Worm (Caenorhabditis elegans): ENCODE data around the gene cup-14.

Gene cup-14

DNA sequence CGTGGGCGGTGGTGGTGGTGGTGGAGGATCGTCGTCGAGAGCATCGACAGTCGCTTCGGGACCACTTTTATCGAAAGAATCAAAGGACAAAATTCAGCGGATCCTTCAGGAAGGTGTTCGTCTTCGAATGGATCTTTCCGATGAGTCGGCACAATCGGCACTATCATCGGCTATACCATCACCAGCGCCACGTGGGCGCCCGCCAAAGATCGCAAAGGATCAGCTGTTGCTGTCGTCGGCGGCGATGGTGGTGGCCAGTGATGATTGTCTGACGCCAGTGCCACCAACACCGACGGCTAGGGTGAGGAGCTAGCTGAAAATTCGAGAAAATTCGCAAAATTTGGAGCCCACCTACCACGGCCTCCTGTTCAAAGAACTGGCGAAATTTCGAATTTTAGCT, 6.0 kb upstream of the cup-14 start:
- TF ChIP-seq set-16 (GFP tag; IDR thresholded peaks at IDR 0.05), result peak; percentile 64
- peak; percentile 88 for TF ChIP-seq aha-1 (tag)
- TF ChIP-seq ZK337.2 (GFP tag; IDR thresholded peaks at IDR 0.05), result no peak
- no peak for TF ChIP-seq hmg-1.1 (GFP tag; IDR thresholded peaks at IDR 0.05)
- TF ChIP-seq lin-15B (tag; optimal IDR thresholded peaks at IDR 0.05), result no peak
- no peak for TF ChIP-seq aly-2 (tag; optimal IDR thresholded peaks at IDR 0.05)
- TF ChIP-seq egl-43 (GFP tag; IDR thresholded peaks at IDR 0.05), result 0 out of 2 replicates have a peak, but pooled peaks have one; percentile 61

DNA sequence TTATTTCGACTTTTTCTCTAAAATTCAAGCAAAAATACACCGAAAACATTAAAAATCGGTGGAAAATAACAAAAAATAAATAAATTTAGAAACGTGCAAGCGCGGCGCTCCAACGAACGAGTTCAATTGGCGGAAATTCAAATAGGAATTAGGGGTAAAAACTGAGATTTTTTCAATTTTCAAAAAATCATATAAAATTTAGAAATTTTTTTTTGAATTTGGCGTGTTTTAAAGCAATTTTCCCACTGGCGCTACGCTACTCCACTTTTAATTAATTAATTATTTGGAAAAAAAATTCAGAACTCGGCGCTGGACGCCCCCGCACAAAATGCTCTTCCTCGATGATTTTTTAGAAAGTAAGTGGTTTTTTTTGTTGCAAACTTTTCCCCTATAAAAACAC, 3.7 kb upstream of the cup-14 start, which contains the start of gene ing-3:
Gene ing-3 (plus strand): TSS at position 301 of the 400 bp plus-strand sequence.
- no peak for TF ChIP-seq nhr-76 (tag; optimal IDR thresholded peaks at IDR 0.05)
- TF ChIP-seq zag-1 (tag; optimal IDR thresholded peaks at IDR 0.05), result no peak
- no peak for TF ChIP-seq hmg-1.1 (GFP tag; IDR thresholded peaks at IDR 0.05)
- TF ChIP-seq lin-38 (GFP tag; IDR thresholded peaks at IDR 0.05), result no peak
- no peak for TF ChIP-seq zip-2 (tag; optimal IDR thresholded peaks at IDR 0.05)

DNA sequence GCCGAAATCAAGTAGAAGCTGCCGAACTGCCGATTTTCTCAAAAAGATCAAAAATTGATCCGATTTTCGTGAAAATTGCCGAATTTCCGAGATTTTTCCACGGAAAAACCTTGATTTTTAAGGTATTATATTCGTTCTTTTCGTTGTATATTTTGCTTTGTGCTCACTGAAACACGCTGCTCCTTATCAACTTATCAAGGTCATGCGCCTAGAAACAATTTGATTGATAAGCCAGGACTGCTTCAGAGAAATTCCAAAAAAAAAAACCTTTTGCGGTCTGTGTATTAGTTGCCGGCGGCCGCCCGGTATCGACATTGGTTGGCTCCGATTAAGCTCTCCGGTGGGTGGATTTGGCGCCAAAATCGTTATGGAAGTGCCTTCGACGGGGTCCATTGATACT, 9.6 kb downstream of the cup-14 start:
- TF ChIP-seq dve-1 (tag; optimal IDR thresholded peaks at IDR 0.05; ENCODE audit: insufficient read depth) (peak; percentile 16), jun-1 (tag; optimal IDR thresholded peaks at IDR 0.05) (no peak), nhr-28 (tag; optimal IDR thresholded peaks at IDR 0.05) (peak; percentile 16), madf-5 (GFP tag; IDR thresholded peaks at IDR 0.05) (no peak), ces-1 (GFP tag; optimal IDR thresholded peaks at IDR 0.05) (no peak), hlh-11 (tag; optimal IDR thresholded peaks at IDR 0.05) (peak; percentile 39), dpl-1 (GFP tag; optimal IDR thresholded peaks at IDR 0.05) (no peak), ceh-28 (tag; optimal IDR thresholded peaks at IDR 0.05) (no peak), daf-16 (GFP tag; optimal IDR thresholded peaks at IDR 0.05) (no peak), daf-16 (tag; optimal IDR thresholded peaks at IDR 0.05) (peak; percentile 9), pqm-1 (tag; optimal IDR thresholded peaks at IDR 0.05) (peak; percentile 71), F49E8.2 (tag; optimal IDR thresholded peaks at IDR 0.05; ENCODE audit: borderline replicate concordance) (no peak), nhr-77 (tag; optimal IDR thresholded peaks at IDR 0.05) (peak; percentile 6), ceh-82 (tag; optimal IDR thresholded peaks at IDR 0.05) (no peak), mdt-29 (GFP tag; IDR thresholded peaks at IDR 0.05) (no peak), dmd-6 (GFP tag; IDR thresholded peaks at IDR 0.05) (peak; percentile 65), ceh-20 (GFP tag; IDR thresholded peaks at IDR 0.05) (no peak), unc-39 (tag; optimal IDR thresholded peaks at IDR 0.05) (no peak), ZK546.5 (tag; optimal IDR thresholded peaks at IDR 0.05) (no peak), tag-97 (GFP tag; IDR thresholded peaks at IDR 0.05) (no peak)

DNA sequence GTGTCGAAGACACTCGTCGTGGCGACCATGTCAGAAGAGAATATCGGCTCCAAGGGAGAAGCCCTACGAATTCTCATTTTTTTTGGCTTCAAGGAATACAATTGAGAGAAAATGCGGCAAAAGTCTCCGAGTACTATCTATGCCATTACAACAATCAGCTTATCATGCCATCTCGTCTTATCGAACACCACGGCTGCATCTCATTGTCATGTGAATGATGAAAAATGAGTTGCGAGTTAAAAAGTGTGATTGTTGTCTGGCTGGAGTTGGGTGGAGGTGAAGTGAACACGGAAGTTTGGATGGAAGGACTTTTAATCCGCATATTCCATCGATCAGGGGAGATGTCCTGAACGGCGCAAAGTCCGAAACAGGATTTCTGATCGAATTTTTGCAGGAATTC, 11.1 kb downstream of the cup-14 start:
- TF ChIP-seq nhr-41 (GFP tag; IDR thresholded peaks at IDR 0.05) (no peak), hlh-30 (tag; optimal IDR thresholded peaks at IDR 0.05; ENCODE audit: insufficient read depth) (peak; percentile 61), set-16 (GFP tag; IDR thresholded peaks at IDR 0.05) (no peak), dve-1 (tag; optimal IDR thresholded peaks at IDR 0.05; ENCODE audit: insufficient read depth) (peak; percentile 42), nhr-25 (tag; optimal IDR thresholded peaks at IDR 0.05; ENCODE audit: borderline replicate concordance, insufficient read depth) (no peak), nhr-77 (tag; optimal IDR thresholded peaks at IDR 0.05) (peak; percentile 68), lin-13 (GFP tag; optimal IDR thresholded peaks at IDR 0.05) (no peak), sdz-12 (GFP tag; optimal IDR thresholded peaks at IDR 0.05) (no peak), nhr-11 (tag; optimal IDR thresholded peaks at IDR 0.05) (no peak), ctbp-1 (GFP tag; IDR thresholded peaks at IDR 0.05) (no peak), dmd-6 (GFP tag; IDR thresholded peaks at IDR 0.05) (peak; percentile 73), T20F7.1 (GFP tag; optimal IDR thresholded peaks at IDR 0.05) (no peak), nhr-102 (tag; optimal IDR thresholded peaks at IDR 0.05) (no peak), mxl-3 (GFP tag; optimal IDR thresholded peaks at IDR 0.05) (peak; percentile 54), hlh-11 (tag; optimal IDR thresholded peaks at IDR 0.05) (peak; percentile 61), lsy-2 (tag; optimal IDR thresholded peaks at IDR 0.05) (no peak), nhr-28 (tag; optimal IDR thresholded peaks at IDR 0.05) (peak; percentile 83), gei-8 (GFP tag; optimal IDR thresholded peaks at IDR 0.05) (no peak), egl-43 (GFP tag; IDR thresholded peaks at IDR 0.05) (no peak), ztf-11 (tag; optimal IDR thresholded peaks at IDR 0.05) (no peak), dpl-1 (GFP tag; optimal IDR thresholded peaks at IDR 0.05) (no peak), ceh-62 (tag; optimal IDR thresholded peaks at IDR 0.05) (no peak), pqm-1 (tag; optimal IDR thresholded peaks at IDR 0.05) (peak; percentile 92), daf-16 (GFP tag; optimal IDR thresholded peaks at IDR 0.05) (no peak), daf-16 (tag; optimal IDR thresholded peaks at IDR 0.05) (peak; percentile 5)

All from whole organism, L4 larva.